Worm (Caenorhabditis elegans) whole organism, L3 larva: ENCODE data around the gene klf-1.

Experiments
- mdl-1 ChIP-seq: fragments of 150-350 bp; optimal IDR thresholded peaks from 2 replicates; lab custom pipeline; 2014; ENCODE audit warnings: missing biosample characterization, missing genetic modification characterization
- nhr-67 ChIP-seq: fragments of 150-350 bp; optimal IDR thresholded peaks from 2 replicates; lab custom pipeline; 2014; ENCODE audit warnings: missing biosample characterization, missing genetic modification characterization
- pha-4 ChIP-seq: fragments of 150-350 bp; optimal IDR thresholded peaks from 2 replicates; lab custom pipeline; 2014; ENCODE audit warnings: missing biosample characterization, missing genetic modification reagents, missing genetic modification characterization
- pqm-1 ChIP-seq: fragments of 150-350 bp; optimal IDR thresholded peaks from 2 replicates; lab custom pipeline; 2017; ENCODE audit warnings: missing biosample characterization, missing genetic modification characterization, inconsistent platforms
- ztf-11 ChIP-seq: fragments of 150-350 bp; optimal IDR thresholded peaks from 2 replicates; lab custom pipeline; 2014; ENCODE audit warnings: missing biosample characterization, missing genetic modification characterization

DNA sequence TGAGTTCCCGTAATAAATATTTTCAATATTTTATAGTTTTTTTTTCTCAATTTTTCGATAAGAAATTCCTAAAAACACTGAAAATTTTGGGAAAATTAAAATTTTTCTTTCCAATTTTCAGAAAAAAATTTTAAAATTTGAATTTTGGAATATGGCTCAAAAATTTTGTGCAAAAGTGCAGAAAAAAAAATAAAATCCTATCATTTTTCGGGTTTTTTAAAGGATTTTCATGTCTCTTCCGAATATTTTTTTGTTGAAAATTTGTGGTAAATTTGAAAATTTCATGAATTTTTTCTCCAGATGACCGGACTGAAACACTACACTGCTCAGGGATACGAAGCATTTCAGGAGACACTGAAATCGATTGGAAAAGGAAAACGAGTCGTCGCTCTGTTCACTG, 40.3 kb upstream of the klf-1 start, which contains the start of gene txdc-17:
- TF ChIP-seq mdl-1 (no peak), ztf-11 (no peak), nhr-67 (no peak), pha-4 (tag; lab: Kevin White, UChicago) (no peak), pqm-1 (no peak)
